Fruit fly (Drosophila melanogaster) S2 (cell line): ENCODE data around the gene CG6712.

ENCODE experiments used
- CG8478 ChIP-seq: fragments of >200 bp; optimal IDR thresholded peaks from 2 replicates; lab custom pipeline; 2018
- CTCF ChIP-seq, 2 experiments: fragments of >200 bp; optimal IDR thresholded peaks; 2 replicates each; lab custom pipeline; 2018

dm6 chr2L:12045578-12045940 lies 50.8 kb downstream of the CG6712 start:
- TF ChIP-seq CG8478 (lab: Kevin White, UChicago) = no peak
- no peak for TF ChIP-seq CTCF (optimal IDR thresholded peaks at IDR 0.05; lab: Kevin White, UChicago)
